Worm (Caenorhabditis elegans): ENCODE measurements around the gene C03G6.17.
"Not testable (repeated sequence)": the region's sequence is repeated elsewhere in the genome, so short reads cannot be mapped to it uniquely, and the experiment has no call there.

Gene C03G6.17

ce11 chrV:7361673-7362072 lies 19.2 kb downstream of the C03G6.17 start, which contains the start of gene cyp-35A1:
Gene cyp-35A1, minus strand, starts transcription at chrV:7361773.
- TF ChIP-seq him-1 (tag; optimal IDR thresholded peaks at IDR 0.05) (no peak), W03F9.2 (tag; optimal IDR thresholded peaks at IDR 0.05) (no peak), dao-5 (tag; optimal IDR thresholded peaks at IDR 0.05) (no peak)

- TF ChIP-seq W03F9.2 (tag; optimal IDR thresholded peaks at IDR 0.05), result no peak
- TF ChIP-seq dao-5 (tag; optimal IDR thresholded peaks at IDR 0.05), result no peak
- TF ChIP-seq him-1 (tag; optimal IDR thresholded peaks at IDR 0.05), result no peak
Measured at ce11 chrV:7357132-7357531, 23.8 kb downstream of the C03G6.17 start, which contains the start of gene C03G6.6. Gene C03G6.6, plus strand, starts transcription at chrV:7357432.

DNA sequence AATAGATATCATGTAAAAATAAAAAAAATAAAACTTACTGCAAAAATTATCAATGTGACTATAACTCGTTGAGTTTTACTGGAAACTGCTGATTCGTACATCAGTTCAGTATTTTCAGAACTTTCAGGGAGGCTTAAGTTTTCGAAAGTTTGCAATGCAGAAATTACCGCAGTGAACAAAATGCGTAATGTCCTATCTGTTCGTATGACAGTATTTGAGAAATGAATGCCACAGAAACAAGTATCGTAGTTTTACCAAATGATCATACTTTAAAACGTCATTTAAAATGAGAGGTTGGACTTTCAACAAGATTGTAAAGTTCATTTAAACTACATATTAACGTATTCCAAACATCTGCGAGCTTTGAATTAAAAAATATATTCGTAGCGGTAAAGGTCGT lies 24.2 kb downstream of the C03G6.17 start, which contains the start of gene C03G6.21:
Gene C03G6.21, minus strand, starts transcription at position 101 of the 400 bp plus-strand sequence.
- TF ChIP-seq him-1 (tag; optimal IDR thresholded peaks at IDR 0.05) (no peak), W03F9.2 (tag; optimal IDR thresholded peaks at IDR 0.05) (no peak), dao-5 (tag; optimal IDR thresholded peaks at IDR 0.05) (no peak)

- TF ChIP-seq dao-5 (tag; optimal IDR thresholded peaks at IDR 0.05) (no peak), W03F9.2 (tag; optimal IDR thresholded peaks at IDR 0.05) (no peak), him-1 (tag; optimal IDR thresholded peaks at IDR 0.05) (no peak)
Measured at ce11 chrV:7355464-7355863, 25.4 kb downstream of the C03G6.17 start, which contains the start of gene tag-293. Gene tag-293, minus strand, starts transcription at chrV:7355564.

DNA sequence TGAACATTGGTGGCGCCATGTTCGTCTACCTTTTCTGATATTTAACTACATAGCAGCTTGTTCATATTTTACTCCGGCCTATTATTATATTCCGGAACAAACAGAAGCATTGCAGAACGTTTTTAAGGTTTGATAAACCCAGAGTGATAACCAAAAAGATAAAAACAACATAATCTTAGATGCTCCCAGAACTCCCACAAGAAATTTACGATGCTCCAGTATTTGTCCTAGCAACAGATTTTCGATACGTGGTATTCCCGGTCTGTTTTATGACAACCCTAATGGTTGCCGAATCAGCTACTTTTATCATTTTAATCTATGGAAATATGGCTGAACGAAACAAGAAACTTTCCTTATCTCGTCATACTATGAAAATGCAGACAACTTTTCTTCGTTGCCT lies 27.3 kb downstream of the C03G6.17 start:
- TF ChIP-seq W03F9.2 (tag; optimal IDR thresholded peaks at IDR 0.05), result no peak
- no peak for TF ChIP-seq dao-5 (tag; optimal IDR thresholded peaks at IDR 0.05)
- TF ChIP-seq him-1 (tag; optimal IDR thresholded peaks at IDR 0.05), result no peak

DNA sequence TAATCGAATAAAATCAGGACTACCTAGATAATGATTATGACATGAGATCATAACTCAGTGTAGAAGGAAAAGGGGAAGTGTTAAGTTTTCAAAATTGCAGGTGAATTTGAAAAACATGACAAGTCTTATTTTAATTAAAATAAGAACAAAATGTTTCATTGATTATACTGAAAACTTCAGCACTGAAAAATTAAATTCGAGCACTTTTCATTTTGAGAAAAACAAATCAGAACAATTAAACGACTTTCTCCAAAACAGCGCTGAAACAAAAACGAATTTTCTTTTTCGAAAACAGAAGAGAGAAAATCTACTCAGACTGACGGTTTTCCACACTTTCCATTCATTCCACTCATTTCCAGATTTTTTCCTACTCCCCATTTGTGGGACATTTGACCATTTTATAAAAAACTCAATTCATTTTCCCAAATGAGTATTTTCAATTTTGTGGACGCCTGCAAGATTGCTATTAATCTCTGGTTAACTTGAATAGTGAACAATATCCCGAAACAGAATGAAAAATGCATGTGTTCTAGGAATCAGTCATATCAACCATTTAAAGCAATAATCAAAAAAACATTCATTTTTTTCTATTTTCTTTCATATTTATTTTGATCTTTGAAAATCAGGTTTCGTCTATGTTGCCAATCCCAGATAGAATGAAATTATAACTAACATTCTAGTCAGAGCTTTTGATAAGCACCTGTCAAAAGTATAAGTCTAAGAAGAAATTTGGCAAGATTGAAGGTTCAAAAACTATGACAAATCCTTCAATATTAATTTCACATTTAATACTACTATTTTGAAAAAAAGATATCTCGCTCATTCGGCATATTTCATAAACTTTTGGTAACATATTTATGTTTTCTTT lies 28.5 kb downstream of the C03G6.17 start, which contains the start of the genes srh-231 and srh-275:
Gene srh-231, minus strand, starts transcription at position 51 of the 868 bp plus-strand sequence.
Gene srh-275, plus strand, starts transcription at position 818 of the 868 bp plus-strand sequence.
- TF ChIP-seq dao-5 (tag; optimal IDR thresholded peaks at IDR 0.05) (no peak), him-1 (tag; optimal IDR thresholded peaks at IDR 0.05) (no peak), W03F9.2 (tag; optimal IDR thresholded peaks at IDR 0.05) (no peak)

- TF ChIP-seq W03F9.2 (tag; optimal IDR thresholded peaks at IDR 0.05) (no peak), him-1 (tag; optimal IDR thresholded peaks at IDR 0.05) (no peak), dao-5 (tag; optimal IDR thresholded peaks at IDR 0.05) (no peak)
Measured at ce11 chrV:7349541-7349940, 31.4 kb downstream of the C03G6.17 start, which contains the start of gene nhr-149. Gene nhr-149, minus strand, starts transcription at chrV:7349641.

DNA sequence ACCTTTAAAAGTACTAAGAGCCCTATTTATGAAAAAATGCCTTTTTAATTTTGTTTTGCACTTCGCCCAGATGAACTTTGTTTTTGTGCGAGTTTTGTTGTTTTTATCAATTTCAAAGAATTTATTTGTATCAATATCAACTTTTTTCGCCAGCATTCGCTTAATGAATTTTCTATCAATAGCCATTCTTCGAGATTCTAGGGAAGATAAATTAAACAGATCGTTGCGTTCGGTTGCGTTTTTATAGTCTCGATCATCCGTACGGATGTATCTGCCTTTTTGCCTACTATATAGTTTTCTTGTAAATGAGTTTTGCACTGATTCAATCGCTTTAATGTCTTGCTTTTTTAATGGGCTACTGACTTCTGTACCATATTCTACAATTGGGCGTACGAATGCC lies 35.4 kb downstream of the C03G6.17 start, which contains the start of gene nhr-147:
Gene nhr-147, plus strand, starts transcription at position 301 of the 400 bp plus-strand sequence.
- TF ChIP-seq W03F9.2, him-1, dao-5 (tag; optimal IDR thresholded peaks at IDR 0.05): not testable (repeated sequence)

DNA sequence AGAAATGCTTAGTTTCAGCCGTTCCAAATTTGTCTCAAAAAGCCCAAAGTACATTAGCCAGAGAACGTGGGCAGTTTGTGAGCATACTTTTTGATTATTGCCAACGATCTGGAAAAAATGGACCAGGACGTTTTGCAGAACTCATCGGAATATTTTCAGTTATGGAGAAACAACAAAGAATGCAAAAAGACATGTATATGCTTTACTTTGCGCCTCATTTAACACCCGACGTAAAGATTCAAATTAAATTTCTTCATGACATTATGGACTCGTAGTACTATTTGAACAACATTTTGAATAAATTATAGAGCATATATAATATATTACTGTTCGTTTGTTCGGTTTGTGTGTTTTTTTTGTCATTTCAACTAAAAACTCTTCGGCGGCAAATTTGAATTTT lies 37.4 kb downstream of the C03G6.17 start, which contains the start of gene srh-244:
Gene srh-244, plus strand, starts transcription at position 301 of the 400 bp plus-strand sequence.
- no peak for TF ChIP-seq dao-5 (tag; optimal IDR thresholded peaks at IDR 0.05)
- TF ChIP-seq him-1 (tag; optimal IDR thresholded peaks at IDR 0.05), result no peak
- no peak for TF ChIP-seq W03F9.2 (tag; optimal IDR thresholded peaks at IDR 0.05)

ce11 chrV:7341942-7342341 lies 39.0 kb downstream of the C03G6.17 start, which contains the start of the genes nhr-263 and nhr-148:
Gene nhr-263, minus strand, starts transcription at chrV:7342042.
Gene nhr-148, plus strand, starts transcription at chrV:7342156.
- TF ChIP-seq dao-5 (tag; optimal IDR thresholded peaks at IDR 0.05) (no peak), W03F9.2 (tag; optimal IDR thresholded peaks at IDR 0.05) (no peak), him-1 (tag; optimal IDR thresholded peaks at IDR 0.05) (no peak)

DNA sequence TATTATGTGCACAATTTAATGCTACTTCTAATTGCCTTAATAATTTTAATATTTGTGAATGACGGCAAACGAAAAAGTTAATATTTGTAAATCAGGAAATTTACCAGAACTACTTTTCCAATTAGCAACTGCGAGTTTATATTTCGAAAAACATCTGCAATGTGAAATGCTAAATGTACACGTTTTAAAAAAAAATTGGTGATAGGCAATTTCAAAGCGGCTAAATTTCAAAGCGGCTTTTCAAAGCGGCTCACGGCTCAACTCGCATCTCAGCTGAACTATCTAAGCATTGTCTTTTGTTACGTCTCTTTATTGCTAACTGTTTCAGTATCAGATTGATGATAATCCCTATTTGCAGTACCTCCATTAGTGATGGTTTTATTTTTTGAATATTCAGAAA lies 41.1 kb downstream of the C03G6.17 start, which contains the start of gene srh-187:
Gene srh-187, minus strand, starts transcription at position 101 of the 400 bp plus-strand sequence.
- TF ChIP-seq W03F9.2 (tag; optimal IDR thresholded peaks at IDR 0.05) (no peak), him-1 (tag; optimal IDR thresholded peaks at IDR 0.05) (no peak), dao-5 (tag; optimal IDR thresholded peaks at IDR 0.05) (no peak)

- TF ChIP-seq dao-5, W03F9.2, him-1 (tag; optimal IDR thresholded peaks at IDR 0.05): not testable (repeated sequence)
Measured at ce11 chrV:7337218-7337617, 43.7 kb downstream of the C03G6.17 start, which contains the start of gene F10G2.7. Gene F10G2.7, minus strand, starts transcription at chrV:7337318.

DNA sequence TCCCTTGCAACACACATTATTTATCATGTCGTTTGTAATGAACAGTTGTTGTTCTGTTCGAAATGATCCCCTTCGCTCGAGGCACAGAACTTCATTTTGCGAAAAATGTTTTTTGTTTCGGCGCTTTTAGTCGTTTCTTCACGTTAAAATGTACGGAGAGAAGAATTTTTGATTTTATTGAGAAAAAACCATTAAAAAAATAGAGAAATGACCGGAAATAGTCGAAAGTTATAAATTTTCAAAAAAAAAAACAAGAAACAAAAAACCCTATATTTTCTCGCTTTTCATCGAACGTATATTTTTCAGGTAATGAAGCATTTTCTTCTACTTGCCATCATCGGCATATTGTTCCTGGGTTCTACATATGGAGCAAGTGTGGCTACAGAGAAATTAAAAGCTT lies 48.7 kb downstream of the C03G6.17 start, which contains the start of gene F10G2.1:
Gene F10G2.1, plus strand, starts transcription at position 301 of the 400 bp plus-strand sequence.
- no peak for TF ChIP-seq him-1 (tag; optimal IDR thresholded peaks at IDR 0.05)
- TF ChIP-seq dao-5 (tag; optimal IDR thresholded peaks at IDR 0.05), result no peak
- no peak for TF ChIP-seq W03F9.2 (tag; optimal IDR thresholded peaks at IDR 0.05)

Measured in whole organism, L4/young adult.